Fruit fly (Drosophila melanogaster) whole organism, embryonic: ENCODE measurements around the gene erm.
A peak's percentile ranks its signal among the peaks of the same experiment; 100 is the strongest.

Experiments used
- Ada2b ChIP-seq: fragments of 200-800 bp; sonication (Bioruptor generic); IDR thresholded peaks from 2 replicates; pipeline ENCODE4 v1.3.6; 2022; ENCODE audit warnings: missing biosample characterization, missing genetic modification characterization
- CG10147 ChIP-seq: fragments of 200-800 bp; sonication (Bioruptor generic); optimal IDR thresholded peaks from 2 replicates; lab custom pipeline; 2019; ENCODE audit warnings: missing biosample characterization, mild to moderate bottlenecking, missing genetic modification characterization, moderate library complexity
- CG10209 ChIP-seq: fragments of 200-800 bp; sonication (Bioruptor generic); optimal IDR thresholded peaks from 3 replicates; lab custom pipeline; 2017; ENCODE audit warnings: missing biosample characterization, mild to moderate bottlenecking, missing genetic modification characterization, missing genetic modification reagents
- CG11247 ChIP-seq: fragments of 200-800 bp; sonication (Bioruptor generic); IDR thresholded peaks from 2 replicates; pipeline ENCODE4 v1.3.6; 2022; ENCODE audit warnings: missing biosample characterization, missing genetic modification characterization
- CG12391 ChIP-seq: fragments of 200-800 bp; sonication (Bioruptor generic); optimal IDR thresholded peaks from 3 replicates; lab custom pipeline; 2018; ENCODE audit warnings: missing biosample characterization, mild to moderate bottlenecking, missing genetic modification characterization, moderate library complexity
- CG17612 ChIP-seq: fragments of 200-800 bp; sonication (Bioruptor generic); IDR thresholded peaks from 2 replicates; pipeline ENCODE4 v1.3.6; 2022; ENCODE audit warnings: missing biosample characterization, missing genetic modification characterization
- CG2120 ChIP-seq: fragments of 200-800 bp; sonication (Bioruptor generic); optimal IDR thresholded peaks from 3 replicates; lab custom pipeline; 2016; ENCODE audit warnings: missing biosample characterization, missing genetic modification characterization
- CG2712 ChIP-seq: fragments of 200-800 bp; optimal IDR thresholded peaks from 3 replicates; lab custom pipeline; 2019; ENCODE audit warnings: missing biosample characterization, mild to moderate bottlenecking, missing genetic modification characterization, moderate library complexity
- CG31441 ChIP-seq: fragments of 200-800 bp; sonication (Bioruptor generic); IDR thresholded peaks from 2 replicates; pipeline ENCODE4 v1.3.6; 2022; ENCODE audit warnings: missing biosample characterization, missing genetic modification characterization
- CG32532 ChIP-seq: fragments of 200-800 bp; sonication (Bioruptor generic); IDR thresholded peaks from 2 replicates; pipeline ENCODE4 v1.3.6; 2022; ENCODE audit warnings: missing biosample characterization, missing genetic modification characterization
- CG34422 ChIP-seq: fragments of 200-800 bp; sonication (Bioruptor generic); IDR thresholded peaks from 3 replicates; pipeline ENCODE4 v1.3.6; 2022; ENCODE audit warnings: missing biosample characterization, missing genetic modification characterization
- CG3847 ChIP-seq: fragments of 200-800 bp; sonication (Bioruptor generic); IDR thresholded peaks from 2 replicates; pipeline ENCODE4 v1.3.6; 2022; ENCODE audit warnings: missing biosample characterization, missing genetic modification characterization
- CG6175 ChIP-seq: fragments of 200-800 bp; sonication (Bioruptor generic); IDR thresholded peaks from 3 replicates; pipeline ENCODE4 v1.3.6; 2022; ENCODE audit warnings: missing biosample characterization, missing genetic modification characterization
- CG6765 ChIP-seq: fragments of 200-800 bp; sonication (Bioruptor generic); optimal IDR thresholded peaks from 3 replicates; lab custom pipeline; 2017; ENCODE audit warnings: missing biosample characterization, mild to moderate bottlenecking, missing genetic modification characterization
- CG8478 ChIP-seq: fragments of >200 bp; optimal IDR thresholded peaks from 2 replicates; lab custom pipeline; 2018
- CG8924 ChIP-seq: fragments of 200-800 bp; optimal IDR thresholded peaks from 3 replicates; lab custom pipeline; 2019; ENCODE audit warnings: missing biosample characterization, mild to moderate bottlenecking, missing genetic modification characterization, moderate library complexity
- Dek ChIP-seq: fragments of 200-800 bp; sonication (Bioruptor generic); optimal IDR thresholded peaks from 3 replicates; lab custom pipeline; 2019; ENCODE audit warnings: missing biosample characterization, mild to moderate bottlenecking, missing genetic modification characterization, moderate library complexity
- Dref ChIP-seq: fragments of 200-800 bp; sonication (Bioruptor generic); IDR thresholded peaks from 2 replicates; pipeline ENCODE4 v1.3.6; 2022; ENCODE audit warnings: missing biosample characterization, missing genetic modification characterization
- HLH4C ChIP-seq: fragments of 200-800 bp; sonication (Bioruptor generic); IDR thresholded peaks from 3 replicates; pipeline ENCODE4 v1.3.6; 2022; ENCODE audit warnings: missing biosample characterization, missing genetic modification characterization; ENCODE audit not compliant: partially characterized antibody
- Hmr ChIP-seq: fragments of 200-800 bp; sonication (Bioruptor generic); optimal IDR thresholded peaks from 3 replicates; lab custom pipeline; 2017; ENCODE audit warnings: mild to moderate bottlenecking, missing biosample characterization, missing genetic modification reagents, missing genetic modification characterization
- Hr78 ChIP-seq, 2 experiments: fragments of 200-800 bp in 1 of 2; fragments of >200 bp in 1 of 2; sonication (Bioruptor generic) in 1 of 2; optimal IDR thresholded peaks; 2 replicates each; lab custom pipeline; 2017 to 2019; ENCODE audit warnings: missing biosample characterization in 2 of 2, missing genetic modification characterization in 2 of 2, mild to moderate bottlenecking in 1 of 2, moderate library complexity in 1 of 2
- Jarid2 ChIP-seq: fragments of 200-800 bp; sonication (Bioruptor generic); optimal IDR thresholded peaks from 3 replicates; lab custom pipeline; 2017; ENCODE audit warnings: mild to moderate bottlenecking, missing biosample characterization, missing genetic modification reagents, missing genetic modification characterization
- PHDP ChIP-seq: fragments of 200-800 bp; sonication (Bioruptor generic); optimal IDR thresholded peaks from 3 replicates; lab custom pipeline; 2018; ENCODE audit warnings: missing biosample characterization, mild to moderate bottlenecking, missing genetic modification characterization, moderate library complexity
- Ptx1 ChIP-seq: fragments of 200-800 bp; sonication (Bioruptor generic); IDR thresholded peaks from 2 replicates; pipeline ENCODE4 v1.3.6; 2022; ENCODE audit warnings: missing biosample characterization, missing genetic modification characterization
- Rfx ChIP-seq: fragments of 200-800 bp; sonication (Bioruptor generic); IDR thresholded peaks from 2 replicates; pipeline ENCODE4 v1.3.6; 2022; ENCODE audit warnings: missing biosample characterization, missing genetic modification characterization
- Scr ChIP-seq: fragments of 200-800 bp; sonication (Bioruptor generic); IDR thresholded peaks from 2 replicates; pipeline ENCODE4 v1.3.6; 2022; ENCODE audit warnings: missing biosample characterization, missing genetic modification characterization; ENCODE audit not compliant: partially characterized antibody
- Ssrp ChIP-seq: fragments of 200-800 bp; sonication (Bioruptor generic); optimal IDR thresholded peaks from 2 replicates; lab custom pipeline; 2018; ENCODE audit warnings: missing biosample characterization, mild to moderate bottlenecking, missing genetic modification characterization, moderate library complexity
- Xbp1 ChIP-seq: fragments of 200-800 bp; sonication (Bioruptor generic); optimal IDR thresholded peaks from 3 replicates; lab custom pipeline; 2016; ENCODE audit warnings: missing biosample characterization, mild to moderate bottlenecking, missing genetic modification characterization
- abd-A ChIP-seq: fragments of 200-800 bp; sonication (Bioruptor generic); optimal IDR thresholded peaks from 3 replicates; lab custom pipeline; 2019; ENCODE audit warnings: missing biosample characterization, mild to moderate bottlenecking, missing genetic modification characterization, moderate library complexity
- amos ChIP-seq: fragments of 200-800 bp; sonication (Bioruptor generic); IDR thresholded peaks from 2 replicates; pipeline ENCODE4 v1.3.6; 2022; ENCODE audit warnings: missing biosample characterization, missing genetic modification characterization; ENCODE audit not compliant: partially characterized antibody
- ato ChIP-seq: fragments of 200-800 bp; sonication (Bioruptor generic); IDR thresholded peaks from 2 replicates; pipeline ENCODE4 v1.3.6; 2022; ENCODE audit warnings: missing biosample characterization, missing genetic modification characterization; ENCODE audit not compliant: partially characterized antibody
- cas ChIP-seq: fragments of 200-800 bp; sonication (Bioruptor generic); IDR thresholded peaks from 2 replicates; pipeline ENCODE4 v1.3.6; 2022; ENCODE audit warnings: missing biosample characterization, missing genetic modification characterization
- dysf ChIP-seq: fragments of 200-800 bp; sonication (Bioruptor generic); IDR thresholded peaks from 3 replicates; pipeline ENCODE4 v1.3.6; 2022; ENCODE audit warnings: missing biosample characterization, missing genetic modification characterization
- ewg ChIP-seq: fragments of 200-800 bp; sonication (Bioruptor generic); optimal IDR thresholded peaks from 3 replicates; lab custom pipeline; 2017; ENCODE audit warnings: mild to moderate bottlenecking, missing biosample characterization, missing genetic modification reagents, missing genetic modification characterization
- ftz-f1 ChIP-seq: fragments of 200-800 bp; sonication (Bioruptor generic); optimal IDR thresholded peaks from 2 replicates; lab custom pipeline; 2016; ENCODE audit warnings: missing biosample characterization, missing genetic modification characterization
- fu2 ChIP-seq: fragments of 200-800 bp; sonication (Bioruptor generic); optimal IDR thresholded peaks from 2 replicates; lab custom pipeline; 2016; ENCODE audit warnings: missing biosample characterization, missing genetic modification characterization
- hb ChIP-seq: fragments of 200-800 bp; sonication (Bioruptor generic); IDR thresholded peaks from 3 replicates; pipeline ENCODE4 v1.3.6; 2022; ENCODE audit warnings: missing biosample characterization, missing genetic modification characterization; ENCODE audit not compliant: partially characterized antibody
- inv ChIP-seq: fragments of 200-800 bp; sonication (Bioruptor generic); IDR thresholded peaks from 2 replicates; pipeline ENCODE4 v1.3.6; 2022; ENCODE audit warnings: missing biosample characterization, missing genetic modification characterization; ENCODE audit not compliant: partially characterized antibody
- kah ChIP-seq: fragments of 200-800 bp; sonication (Bioruptor generic); optimal IDR thresholded peaks from 2 replicates; lab custom pipeline; 2018; ENCODE audit warnings: missing biosample characterization, mild to moderate bottlenecking, missing genetic modification characterization
- knrl ChIP-seq: fragments of 200-800 bp; sonication (Bioruptor generic); IDR thresholded peaks from 3 replicates; pipeline ENCODE4 v1.3.6; 2022; ENCODE audit warnings: missing biosample characterization, missing genetic modification characterization; ENCODE audit not compliant: partially characterized antibody
- nerfin-2 ChIP-seq: fragments of 200-800 bp; sonication (Bioruptor generic); IDR thresholded peaks from 2 replicates; pipeline ENCODE4 v1.3.6; 2022; ENCODE audit warnings: missing biosample characterization, missing genetic modification characterization; ENCODE audit not compliant: partially characterized antibody
- row ChIP-seq: fragments of 200-800 bp; sonication (Bioruptor generic); IDR thresholded peaks from 3 replicates; pipeline ENCODE4 v1.3.6; 2022; ENCODE audit warnings: missing biosample characterization, missing genetic modification characterization
- sens ChIP-seq: fragments of 200-800 bp; sonication (Bioruptor generic); peaks from one replicate; lab custom pipeline; 2016; ENCODE audit warnings: missing biosample characterization, missing genetic modification characterization
- sna ChIP-seq: fragments of 200-800 bp; sonication (Bioruptor generic); IDR thresholded peaks from 2 replicates; pipeline ENCODE4 v1.3.6; 2022; ENCODE audit warnings: missing biosample characterization, missing genetic modification characterization; ENCODE audit not compliant: partially characterized antibody
- sob ChIP-seq: fragments of 200-800 bp; sonication (Bioruptor generic); IDR thresholded peaks from 2 replicates; pipeline ENCODE4 v1.3.6; 2022; ENCODE audit warnings: missing biosample characterization, missing genetic modification characterization
- sr ChIP-seq: fragments of 200-800 bp; sonication (Bioruptor generic); IDR thresholded peaks from 3 replicates; pipeline ENCODE4 v1.3.6; 2022; ENCODE audit warnings: missing biosample characterization, missing genetic modification characterization
- tin ChIP-seq: fragments of 200-800 bp; sonication (Bioruptor generic); optimal IDR thresholded peaks from 3 replicates; lab custom pipeline; 2016; ENCODE audit warnings: missing biosample characterization, missing genetic modification characterization
- vfl ChIP-seq: fragments of 200-800 bp; sonication (Bioruptor generic); optimal IDR thresholded peaks from 2 replicates; lab custom pipeline; 2016; ENCODE audit warnings: missing biosample characterization, missing genetic modification characterization

The erm gene

DNA sequence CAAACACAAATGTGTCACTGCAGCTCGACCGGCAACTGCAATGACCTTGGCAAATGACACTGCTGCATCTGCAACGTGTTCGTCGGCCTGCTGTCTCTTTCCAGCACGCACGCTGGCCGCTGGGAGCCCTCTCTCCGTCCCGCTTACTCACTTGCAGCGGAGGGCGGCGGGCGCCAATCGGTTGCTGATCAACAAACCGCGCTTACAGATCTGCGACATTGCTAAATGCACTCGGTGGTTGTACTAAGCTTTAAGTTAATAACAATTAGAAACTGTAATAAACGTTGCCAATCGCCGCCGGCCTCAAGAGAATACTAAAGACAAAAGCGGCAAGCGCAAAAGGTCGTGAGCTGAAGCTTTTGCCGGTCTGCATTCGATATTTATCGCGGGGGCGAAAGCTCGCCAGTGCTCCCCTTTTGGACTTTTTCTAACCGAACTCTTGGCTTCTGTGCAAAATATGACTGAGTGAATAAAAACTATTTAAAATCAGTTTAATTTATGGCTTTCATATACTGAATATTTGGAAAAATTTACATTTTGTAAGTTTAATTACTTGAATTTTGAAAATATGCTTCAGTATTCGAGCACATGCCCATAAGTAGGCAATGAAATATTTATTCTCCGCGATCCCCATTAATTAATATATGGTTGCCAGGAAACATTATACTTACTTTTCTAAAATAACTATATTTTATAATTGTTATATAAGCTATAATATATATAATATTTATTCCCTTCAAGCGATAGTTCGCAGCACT lies 17.5 kb upstream of the erm start, which contains the start of gene Got2 (continued):
- TF ChIP-seq Ptx1 (GFP tag; lab: Robert Waterston, UW) (peak; percentile 44; the same call in 1 of the 2 replicates), sna (GFP tag; lab: Robert Waterston, UW) (peak; percentile 87), CG10209 (GFP tag; lab: Kevin White, UChicago) (peak; percentile 23), kah (GFP tag; lab: Kevin White, UChicago) (peak; percentile 16), Xbp1 (GFP tag; lab: Kevin White, UChicago) (peak; percentile 27), PHDP (tag; lab: Kevin White, UChicago) (peak; percentile 10), CG12391 (tag; lab: Kevin White, UChicago) (peak; percentile 64), hb (GFP tag; lab: Robert Waterston, UW) (peak; percentile 77; the same call in 2 of the 3 replicates), CG34422 (peak; percentile 63; the same call in 1 of the 3 replicates), inv (peak; percentile 87), dysf (peak; percentile 22; the same call in 1 of the 3 replicates), ewg (peak; percentile 57), tin (GFP tag; lab: Kevin White, UChicago) (no peak), ato (GFP tag; lab: Robert Waterston, UW) (peak; percentile 75), Ada2b (GFP tag; lab: Robert Waterston, UW) (peak; percentile 37; the same call in 1 of the 2 replicates), CG2712 (tag; lab: Kevin White, UChicago) (no peak), abd-A (tag; lab: Kevin White, UChicago) (no peak), Dek (tag; lab: Kevin White, UChicago) (peak; percentile 49), Hmr (GFP tag; lab: Kevin White, UChicago) (peak; percentile 70), Hr78 (GFP tag; optimal IDR thresholded peaks at IDR 0.05; lab: Kevin White, UChicago) (peak in 1 of 2 experiments; percentile 83), sr (GFP tag; lab: Robert Waterston, UW) (peak; percentile 89), row (peak; percentile 85), Jarid2 (GFP tag; lab: Kevin White, UChicago) (peak; percentile 9), Ssrp (peak; percentile 13), CG10147 (GFP tag; lab: Kevin White, UChicago) (no peak), sens (GFP tag; lab: Kevin White, UChicago) (peak; percentile 24), CG11247 (GFP tag; lab: Robert Waterston, UW) (0 out of 2 replicates have a peak, but pooled peaks have one; percentile 25), Dref (GFP tag; lab: Robert Waterston, UW) (peak; percentile 54), CG8478 (lab: Kevin White, UChicago) (peak; percentile 78), HLH4C (peak; percentile 78), vfl (GFP tag; lab: Kevin White, UChicago) (peak; percentile 5), CG32532 (GFP tag; lab: Robert Waterston, UW) (0 out of 2 replicates have a peak, but pooled peaks have one; percentile 9), cas (GFP tag; lab: Robert Waterston, UW) (no peak), sob (peak; percentile 32; the same call in 1 of the 2 replicates), ftz-f1 (GFP tag; lab: Kevin White, UChicago) (peak; percentile 85), CG6765 (GFP tag; lab: Kevin White, UChicago) (no peak), CG6175 (GFP tag; lab: Robert Waterston, UW) (0 out of 3 replicates have a peak, but pooled peaks have one; percentile 22), CG17612 (GFP tag; lab: Robert Waterston, UW) (no peak), CG8924 (tag; lab: Kevin White, UChicago) (peak; percentile 28), CG3847 (GFP tag; lab: Robert Waterston, UW) (0 out of 2 replicates have a peak, but pooled peaks have one; percentile 33), knrl (GFP tag; lab: Robert Waterston, UW) (peak; percentile 85), Scr (GFP tag; lab: Robert Waterston, UW) (peak; percentile 84), nerfin-2 (peak; percentile 67), CG2120 (GFP tag; lab: Kevin White, UChicago) (peak; percentile 52), amos (GFP tag; lab: Robert Waterston, UW) (peak; percentile 87), Rfx (GFP tag; lab: Robert Waterston, UW) (peak; percentile 65), fu2 (GFP tag; lab: Kevin White, UChicago) (peak; percentile 23), CG31441 (GFP tag; lab: Robert Waterston, UW) (0 out of 2 replicates have a peak, but pooled peaks have one; percentile 34)
